Fruit fly (Drosophila melanogaster) whole organism: ENCODE data around the gene tsh.

Experiments used
- CG8478 ChIP-seq: fragments of >200 bp; optimal IDR thresholded peaks from 2 replicates; lab custom pipeline; 2018; ENCODE audit warnings: inconsistent platforms
- Dll ChIP-seq: fragments of >200 bp; optimal IDR thresholded peaks from 2 replicates; lab custom pipeline; 2017
- EcR ChIP-seq, 2 experiments: fragments of >200 bp; optimal IDR thresholded peaks; 2 replicates each; lab custom pipeline; 2017; ENCODE audit warnings: missing biosample characterization in 2 of 2, missing genetic modification characterization in 2 of 2, missing genetic modification reagents in 2 of 2
- pan ChIP-seq: fragments of >200 bp; optimal IDR thresholded peaks from 2 replicates; lab custom pipeline; 2017
- psq ChIP-seq: fragments of >200 bp; optimal IDR thresholded peaks from 2 replicates; lab custom pipeline; 2017
- usp ChIP-seq: fragments of >200 bp; optimal IDR thresholded peaks from 2 replicates; lab custom pipeline; 2017; ENCODE audit warnings: missing biosample characterization, missing genetic modification characterization, mixed read lengths

DNA sequence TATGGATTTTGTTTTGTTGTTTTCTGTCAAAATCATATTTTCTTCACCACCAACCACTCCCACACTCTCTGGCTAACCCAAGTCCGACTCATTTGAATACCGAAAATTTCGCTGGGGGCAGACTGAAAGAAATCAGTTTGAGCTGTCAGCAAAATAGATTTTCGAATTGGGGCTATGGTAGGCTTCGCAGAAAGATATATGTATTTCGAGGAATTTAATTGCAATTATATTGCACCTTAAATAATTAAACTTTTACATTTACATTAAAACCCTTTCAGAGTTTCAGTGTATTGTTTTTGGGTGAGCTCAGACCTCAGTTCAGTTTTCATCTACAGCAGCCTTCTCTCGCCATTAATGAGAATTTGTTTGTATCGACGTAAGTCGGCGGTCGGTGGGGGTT is 41.4 kb upstream of the tsh start:
- no peak for TF ChIP-seq usp (GFP tag; lab: Kevin White, UChicago)
- no peak for TF ChIP-seq Dll
- no peak for TF ChIP-seq CG8478 (lab: Kevin White, UChicago)
- TF ChIP-seq pan (lab: Kevin White, UChicago) = no peak
- no peak for TF ChIP-seq psq (lab: Kevin White, UChicago)
- TF ChIP-seq EcR (GFP tag; optimal IDR thresholded peaks at IDR 0.05; lab: Kevin White, UChicago) = no peak
